Fruit fly (Drosophila melanogaster): ENCODE measurements around the gene CG5676.

- TF ChIP-seq Max (GFP tag; optimal IDR thresholded peaks at IDR 0.05) (no peak), Antp (GFP tag; optimal IDR thresholded peaks at IDR 0.05) (no peak)
These were observed 35.7 kb downstream of the CG5676 start for dm6 chr2L:10220010-10220409.

Data from whole organism, embryonic.